Worm (Caenorhabditis elegans) whole organism, mixed stage, embryonic: ENCODE results near the gene D1044.6.

Experiments
- bed-3 ChIP-seq: fragments of 200-800 bp; sonication (Bioruptor generic); optimal IDR thresholded peaks from 3 replicates; lab custom pipeline; 2018; ENCODE audit warnings: mild to moderate bottlenecking, missing genetic modification characterization, moderate library complexity, missing compliant biosample characterization
- blmp-1 ChIP-seq: fragments of 150-350 bp; optimal IDR thresholded peaks from 2 replicates; lab custom pipeline; 2014; ENCODE audit warnings: missing biosample characterization, missing genetic modification characterization
- ceh-39 ChIP-seq: fragments of 150-350 bp; optimal IDR thresholded peaks from 2 replicates; lab custom pipeline; 2014; ENCODE audit warnings: missing biosample characterization, missing genetic modification characterization
- ceh-43 ChIP-seq: fragments of 200-800 bp; sonication (Bioruptor generic); optimal IDR thresholded peaks from 2 replicates; lab custom pipeline; 2018; ENCODE audit warnings: mild to moderate bottlenecking, missing genetic modification characterization, moderate library complexity, missing compliant biosample characterization
- ces-1 ChIP-seq: fragments of 150-350 bp; optimal IDR thresholded peaks from 2 replicates; lab custom pipeline; 2014; ENCODE audit warnings: missing biosample characterization, missing genetic modification reagents, missing genetic modification characterization
- drap-1 ChIP-seq: fragments of 200-800 bp; sonication (Bioruptor generic); optimal IDR thresholded peaks from 3 replicates; lab custom pipeline; 2018; ENCODE audit warnings: mild to moderate bottlenecking, missing genetic modification characterization, missing compliant biosample characterization
- elt-1 ChIP-seq: sonication (generic microtip); optimal IDR thresholded peaks from 2 replicates; lab custom pipeline; 2017; ENCODE audit warnings: missing genetic modification characterization, mild to moderate bottlenecking, missing compliant biosample characterization, antibody characterized with exemption, moderate library complexity, borderline replicate concordance; ENCODE audit not compliant: insufficient read depth
- ham-2 ChIP-seq: fragments of 200-800 bp; sonication (Bioruptor generic); optimal IDR thresholded peaks from 2 replicates; lab custom pipeline; 2018; ENCODE audit warnings: mild to moderate bottlenecking, missing genetic modification characterization, missing compliant biosample characterization
- hlh-1 ChIP-seq: fragments of 150-350 bp; optimal IDR thresholded peaks from 2 replicates; lab custom pipeline; 2014; ENCODE audit warnings: missing biosample characterization, missing genetic modification reagents, missing genetic modification characterization
- lin-13 ChIP-seq: fragments of 150-350 bp; optimal IDR thresholded peaks from 2 replicates; lab custom pipeline; 2014; ENCODE audit warnings: missing biosample characterization, missing genetic modification characterization
- lin-32 ChIP-seq: fragments of 200-800 bp; sonication (Bioruptor generic); optimal IDR thresholded peaks from 2 replicates; lab custom pipeline; 2018; ENCODE audit warnings: mild to moderate bottlenecking, missing genetic modification characterization, missing compliant biosample characterization
- lsy-2 ChIP-seq: fragments of 150-350 bp; optimal IDR thresholded peaks from 2 replicates; lab custom pipeline; 2014; ENCODE audit warnings: missing biosample characterization, missing genetic modification characterization
- mab-5 ChIP-seq: fragments of 150-350 bp; optimal IDR thresholded peaks from 2 replicates; lab custom pipeline; 2014; ENCODE audit warnings: missing biosample characterization, missing genetic modification characterization
- mep-1 ChIP-seq: fragments of 150-350 bp; optimal IDR thresholded peaks from 2 replicates; lab custom pipeline; 2017; ENCODE audit warnings: missing biosample characterization, missing genetic modification reagents, missing genetic modification characterization, inconsistent platforms
- nhr-2 ChIP-seq: fragments of 150-350 bp; optimal IDR thresholded peaks from 2 replicates; lab custom pipeline; 2014; ENCODE audit warnings: missing biosample characterization, missing genetic modification characterization
- nhr-28 ChIP-seq: fragments of 150-350 bp; optimal IDR thresholded peaks from 2 replicates; lab custom pipeline; 2014; ENCODE audit warnings: missing biosample characterization, missing genetic modification characterization
- nhr-76 ChIP-seq: sonication (generic microtip); optimal IDR thresholded peaks from 2 replicates; lab custom pipeline; 2017; ENCODE audit warnings: missing biosample characterization, missing genetic modification characterization
- pha-4 ChIP-seq: fragments of 150-350 bp; optimal IDR thresholded peaks from 2 replicates; lab custom pipeline; 2018; ENCODE audit warnings: missing biosample characterization, missing genetic modification reagents, missing genetic modification characterization
- sptf-1 ChIP-seq: sonication (generic microtip); optimal IDR thresholded peaks from 2 replicates; lab custom pipeline; 2017; ENCODE audit warnings: mild to moderate bottlenecking, missing genetic modification characterization, moderate library complexity, missing compliant biosample characterization
- unc-120 ChIP-seq: sonication (generic microtip); optimal IDR thresholded peaks from 2 replicates; lab custom pipeline; 2017; ENCODE audit warnings: missing genetic modification characterization, missing compliant biosample characterization; ENCODE audit not compliant: poor library complexity, severe bottlenecking
- unc-39 ChIP-seq: fragments of 150-350 bp; optimal IDR thresholded peaks from 2 replicates; lab custom pipeline; 2014; ENCODE audit warnings: missing biosample characterization, missing genetic modification characterization
- unc-62 ChIP-seq: fragments of 150-350 bp; optimal IDR thresholded peaks from 2 replicates; lab custom pipeline; 2014; ENCODE audit warnings: missing biosample characterization, missing genetic modification reagents, missing genetic modification characterization
- zip-8 ChIP-seq: fragments of 150-350 bp; optimal IDR thresholded peaks from 2 replicates; lab custom pipeline; 2014; ENCODE audit warnings: missing biosample characterization, missing genetic modification characterization

Gene D1044.6

ce11 chrIII:5500732-5501131, 42.2 kb downstream of the D1044.6 start:
- TF ChIP-seq lin-13 (no peak), mep-1 (tag; lab: Kevin White, UChicago) (no peak), nhr-2 (tag; lab: Kevin White, UChicago) (no peak)

DNA sequence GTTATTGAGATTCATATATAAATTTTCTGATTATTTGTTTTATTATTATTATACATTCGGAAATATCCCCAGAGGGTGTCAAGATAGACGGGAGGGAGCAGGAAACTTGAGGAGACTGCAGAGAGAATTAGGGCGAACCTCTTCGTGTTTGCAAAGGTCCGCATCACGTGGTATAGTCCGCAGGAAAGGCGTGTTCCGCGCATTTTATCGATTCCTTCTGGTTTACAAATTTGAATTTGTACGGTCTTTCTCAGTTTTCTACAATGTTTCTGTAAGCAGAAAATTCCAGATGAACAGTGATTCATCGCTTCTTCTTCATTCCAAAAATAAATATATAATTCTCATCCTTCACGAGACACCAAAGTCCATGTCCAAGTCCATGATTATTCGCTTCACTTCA, 43.0 kb downstream of the D1044.6 start:
- TF ChIP-seq sptf-1 (tag; lab: Kevin White, UChicago): no peak
- TF ChIP-seq elt-1 (tag; lab: Kevin White, UChicago): no peak
- TF ChIP-seq nhr-76 (tag; lab: Kevin White, UChicago): no peak
- TF ChIP-seq ces-1 (GFP tag; lab: Kevin White, UChicago): peak; percentile 12
- peak; percentile 58 for TF ChIP-seq ceh-39
- no peak for TF ChIP-seq mab-5 (tag; lab: Kevin White, UChicago)

DNA sequence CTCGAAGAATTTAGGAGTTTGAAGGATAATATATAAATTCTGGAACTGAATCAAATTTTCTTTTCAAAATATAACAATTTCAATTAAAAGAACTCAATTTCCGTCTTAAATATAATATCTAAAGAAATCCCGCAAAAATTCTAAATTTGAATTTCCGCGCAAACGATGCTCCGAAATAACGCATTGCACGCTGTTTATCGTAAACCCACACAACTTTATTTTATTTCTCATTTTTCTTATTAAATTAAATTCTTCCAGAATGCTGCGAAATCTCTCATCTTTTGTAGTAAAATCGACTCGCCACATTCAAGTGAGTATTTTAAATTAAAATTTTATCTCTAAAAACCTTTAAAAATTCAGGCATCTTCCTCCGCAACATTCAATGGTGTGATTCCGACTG, 44.0 kb downstream of the D1044.6 start, which contains the start of gene R02F2.9:
Gene R02F2.9 (plus strand): TSS at position 218 of the 400 bp plus-strand sequence.
- TF ChIP-seq lsy-2 (tag; lab: Kevin White, UChicago) (peak; percentile 70), nhr-28 (tag; lab: Kevin White, UChicago) (no peak), ceh-39 (peak; percentile 51), ces-1 (GFP tag; lab: Kevin White, UChicago) (peak; percentile 76), mep-1 (tag; lab: Kevin White, UChicago) (peak; percentile 21)
- TF ChIP-seq, all 35 proteins: peak for 4

DNA sequence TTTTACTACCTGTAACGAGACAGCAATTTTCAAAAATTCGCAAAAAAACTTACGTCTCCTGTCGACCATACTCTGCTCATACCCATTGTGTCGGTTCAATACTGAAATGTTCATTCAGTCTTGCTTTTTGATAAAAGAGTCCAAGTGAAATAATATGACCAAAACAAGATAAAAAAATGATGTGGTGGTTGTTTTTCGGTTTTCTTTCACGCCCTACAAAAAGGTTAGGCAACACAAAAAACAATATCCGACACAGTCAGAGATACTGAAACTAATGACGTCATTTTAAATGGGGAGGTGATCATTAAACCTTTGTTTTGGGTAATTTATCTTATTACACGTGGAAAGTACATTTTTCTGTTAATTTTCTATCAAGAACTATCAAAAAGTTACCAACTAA, 47.8 kb downstream of the D1044.6 start, which contains the start of gene R02F2.8:
Gene R02F2.8 (minus strand): TSS at position 101 of the 400 bp plus-strand sequence.
- TF ChIP-seq ham-2: no peak
- TF ChIP-seq zip-8 (tag; lab: Kevin White, UChicago): peak; percentile 49

DNA sequence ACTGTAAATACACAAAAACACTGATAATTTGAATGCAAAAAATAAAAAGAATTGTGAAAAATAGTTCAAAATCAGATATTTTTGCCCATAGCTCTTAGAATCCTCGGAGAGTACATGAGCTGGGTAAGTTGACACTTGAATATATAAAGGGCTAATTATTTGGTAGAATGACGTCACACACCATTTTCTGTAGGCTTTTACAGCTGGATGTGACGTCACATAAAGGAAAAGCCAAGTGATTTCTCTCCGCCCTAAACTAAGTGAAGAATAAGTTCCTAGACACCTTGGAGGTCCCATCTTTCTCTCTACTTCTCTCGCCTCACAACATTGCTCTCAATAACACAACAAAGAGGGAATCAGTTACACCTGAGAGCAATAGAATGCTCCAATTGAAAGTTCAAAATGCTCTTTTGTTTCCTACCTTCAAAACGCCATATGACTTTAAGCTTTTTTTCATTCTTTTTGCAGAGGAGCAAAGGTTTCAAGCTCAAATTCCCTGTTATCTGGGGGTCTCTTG, 55.8 kb downstream of the D1044.6 start, which contains the start of gene osg-1:
Gene osg-1 (plus strand): TSS at position 467 of the 517 bp plus-strand sequence.
- TF ChIP-seq zip-8 (tag; lab: Kevin White, UChicago): peak; percentile 98
- no peak for TF ChIP-seq ceh-43 (GFP tag; lab: Kevin White, UChicago)
- no peak for TF ChIP-seq blmp-1 (tag; lab: Kevin White, UChicago)
- no peak for TF ChIP-seq sptf-1 (tag; lab: Kevin White, UChicago)
- TF ChIP-seq lin-32: no peak
- TF ChIP-seq unc-62 (GFP tag; lab: Kevin White, UChicago): no peak
- no peak for TF ChIP-seq mep-1 (tag; lab: Kevin White, UChicago)

- peak; percentile 58 for TF ChIP-seq unc-120 (tag; lab: Kevin White, UChicago)
- TF ChIP-seq pha-4 (tag; lab: Kevin White, UChicago): no peak
- peak; percentile 60 for TF ChIP-seq unc-62 (GFP tag; lab: Kevin White, UChicago)
- no peak for TF ChIP-seq unc-39 (tag; lab: Kevin White, UChicago)
- no peak for TF ChIP-seq drap-1 (GFP tag; lab: Kevin White, UChicago)
- TF ChIP-seq hlh-1 (tag; lab: Kevin White, UChicago): peak; percentile 95
- no peak for TF ChIP-seq mep-1 (tag; lab: Kevin White, UChicago)
- no peak for TF ChIP-seq bed-3 (GFP tag; lab: Kevin White, UChicago)
Observed at ce11 chrIII:5486345-5486744, 56.6 kb downstream of the D1044.6 start.
